Fruit fly (Drosophila melanogaster) whole organism: ENCODE measurements around the gene Arl4.

ENCODE experiments used
- CG8478 ChIP-seq: fragments of >200 bp; optimal IDR thresholded peaks from 2 replicates; lab custom pipeline; 2018; ENCODE audit warnings: inconsistent platforms
- EcR ChIP-seq, 2 experiments: fragments of >200 bp; optimal IDR thresholded peaks; 2 replicates each; lab custom pipeline; 2017; ENCODE audit warnings: missing biosample characterization in 2 of 2, missing genetic modification characterization in 2 of 2, missing genetic modification reagents in 2 of 2
- psq ChIP-seq: fragments of >200 bp; optimal IDR thresholded peaks from 2 replicates; lab custom pipeline; 2017

- TF ChIP-seq psq (lab: Kevin White, UChicago) (no peak), CG8478 (lab: Kevin White, UChicago) (no peak), EcR (GFP tag; optimal IDR thresholded peaks at IDR 0.05; lab: Kevin White, UChicago) (no peak)
Measured at dm6 chr4:149123-149522, 30.1 kb downstream of the Arl4 start.
